Worm (Caenorhabditis elegans) whole organism, L3 larva: ENCODE results near the gene srz-61.

Experiments used
- R02D3.7 ChIP-seq: fragments of 150-350 bp; optimal IDR thresholded peaks from 2 replicates; lab custom pipeline; 2014; ENCODE audit warnings: missing biosample characterization, missing genetic modification characterization
- ZK546.5 ChIP-seq: sonication (generic microtip); optimal IDR thresholded peaks from 2 replicates; lab custom pipeline; 2017; ENCODE audit warnings: missing biosample characterization, missing genetic modification characterization
- aly-2 ChIP-seq: fragments of 150-350 bp; optimal IDR thresholded peaks from 2 replicates; lab custom pipeline; 2014; ENCODE audit warnings: missing biosample characterization, missing genetic modification characterization
- ceh-16 ChIP-seq: sonication (generic microtip); optimal IDR thresholded peaks from 2 replicates; lab custom pipeline; 2017; ENCODE audit warnings: missing biosample characterization, missing genetic modification characterization
- ceh-28 ChIP-seq: fragments of 150-350 bp; optimal IDR thresholded peaks from 2 replicates; lab custom pipeline; 2014; ENCODE audit warnings: missing biosample characterization, missing genetic modification reagents, missing genetic modification characterization
- ceh-82 ChIP-seq: fragments of 150-350 bp; optimal IDR thresholded peaks from 2 replicates; lab custom pipeline; 2014; ENCODE audit warnings: missing biosample characterization, missing genetic modification characterization
- ceh-9 ChIP-seq: sonication (generic microtip); optimal IDR thresholded peaks from 2 replicates; lab custom pipeline; 2018; ENCODE audit warnings: missing biosample characterization, missing genetic modification characterization
- egl-27 ChIP-seq: sonication (generic microtip); optimal IDR thresholded peaks from 4 replicates; lab custom pipeline; 2017; ENCODE audit warnings: missing biosample characterization, missing genetic modification reagents, missing genetic modification characterization
- egl-5 ChIP-seq: fragments of 150-350 bp; optimal IDR thresholded peaks from 2 replicates; lab custom pipeline; 2017; ENCODE audit warnings: missing biosample characterization, missing genetic modification reagents, missing genetic modification characterization, inconsistent platforms
- elt-2 ChIP-seq: sonication (generic microtip); optimal IDR thresholded peaks from 2 replicates; lab custom pipeline; 2016; ENCODE audit warnings: missing genetic modification reagents, mild to moderate bottlenecking, missing genetic modification characterization, missing compliant biosample characterization
- fkh-10 ChIP-seq: sonication (generic microtip); optimal IDR thresholded peaks from 2 replicates; lab custom pipeline; 2017; ENCODE audit warnings: missing biosample characterization, missing genetic modification reagents, missing genetic modification characterization
- fkh-2 ChIP-seq: fragments of 150-350 bp; optimal IDR thresholded peaks from 2 replicates; lab custom pipeline; 2014; ENCODE audit warnings: missing biosample characterization, missing genetic modification reagents, missing genetic modification characterization
- fos-1 ChIP-seq: fragments of 150-350 bp; optimal IDR thresholded peaks from 2 replicates; lab custom pipeline; 2014; ENCODE audit warnings: missing biosample characterization, missing genetic modification characterization
- hmg-11 ChIP-seq: sonication (generic microtip); optimal IDR thresholded peaks from 2 replicates; lab custom pipeline; 2016; ENCODE audit warnings: missing genetic modification characterization, missing compliant biosample characterization
- jun-1 ChIP-seq: fragments of 150-350 bp; optimal IDR thresholded peaks from 2 replicates; lab custom pipeline; 2014; ENCODE audit warnings: missing biosample characterization, missing genetic modification reagents, missing genetic modification characterization
- lin-39 ChIP-seq: fragments of 150-350 bp; optimal IDR thresholded peaks from 2 replicates; lab custom pipeline; 2018; ENCODE audit warnings: missing biosample characterization, missing genetic modification reagents, missing genetic modification characterization
- lsy-12 ChIP-seq: sonication (generic microtip); optimal IDR thresholded peaks from 2 replicates; lab custom pipeline; 2016; ENCODE audit warnings: mild to moderate bottlenecking, missing genetic modification characterization, missing compliant biosample characterization
- mdl-1 ChIP-seq: fragments of 150-350 bp; optimal IDR thresholded peaks from 2 replicates; lab custom pipeline; 2014; ENCODE audit warnings: missing biosample characterization, missing genetic modification characterization
- mml-1 ChIP-seq: fragments of 150-350 bp; sonication (generic microtip); optimal IDR thresholded peaks from 3 replicates; lab custom pipeline; 2014; ENCODE audit warnings: missing biosample characterization, missing genetic modification characterization
- nfya-1 ChIP-seq: sonication (generic microtip); optimal IDR thresholded peaks from 2 replicates; lab custom pipeline; 2017; ENCODE audit warnings: missing genetic modification characterization, mild to moderate bottlenecking, missing compliant biosample characterization, antibody characterized with exemption, moderate library complexity; ENCODE audit not compliant: insufficient read depth
- nhr-12 ChIP-seq: fragments of 150-350 bp; optimal IDR thresholded peaks from 2 replicates; lab custom pipeline; 2014; ENCODE audit warnings: missing biosample characterization, missing genetic modification characterization
- nhr-23 ChIP-seq: fragments of 150-350 bp; optimal IDR thresholded peaks from 2 replicates; lab custom pipeline; 2014; ENCODE audit warnings: missing biosample characterization, missing genetic modification reagents, missing genetic modification characterization
- nhr-237 ChIP-seq: fragments of 150-350 bp; optimal IDR thresholded peaks from 2 replicates; lab custom pipeline; 2014; ENCODE audit warnings: missing biosample characterization, missing genetic modification characterization
- nhr-25 ChIP-seq: sonication (generic microtip); optimal IDR thresholded peaks from 2 replicates; lab custom pipeline; 2017; ENCODE audit warnings: missing biosample characterization, missing genetic modification characterization
- nhr-28 ChIP-seq: fragments of 150-350 bp; optimal IDR thresholded peaks from 2 replicates; lab custom pipeline; 2014; ENCODE audit warnings: missing biosample characterization, missing genetic modification characterization
- nhr-77 ChIP-seq: fragments of 150-350 bp; optimal IDR thresholded peaks from 2 replicates; lab custom pipeline; 2014; ENCODE audit warnings: missing biosample characterization, missing genetic modification characterization
- pha-4 ChIP-seq: fragments of 150-350 bp; optimal IDR thresholded peaks from 2 replicates; lab custom pipeline; 2014; ENCODE audit warnings: missing biosample characterization, missing genetic modification reagents, missing genetic modification characterization
- pqm-1 ChIP-seq: fragments of 150-350 bp; optimal IDR thresholded peaks from 2 replicates; lab custom pipeline; 2017; ENCODE audit warnings: missing biosample characterization, missing genetic modification characterization, inconsistent platforms
- sea-2 ChIP-seq: fragments of 150-350 bp; sonication (generic microtip); optimal IDR thresholded peaks from 4 replicates; lab custom pipeline; 2014; ENCODE audit warnings: missing biosample characterization, missing genetic modification reagents, missing genetic modification characterization
- skn-1 ChIP-seq: fragments of 150-350 bp; optimal IDR thresholded peaks from 2 replicates; lab custom pipeline; 2014; ENCODE audit warnings: missing biosample characterization, missing genetic modification characterization
- snpc-4 ChIP-seq: fragments of 150-350 bp; optimal IDR thresholded peaks from 2 replicates; lab custom pipeline; 2014; ENCODE audit warnings: missing biosample characterization, missing genetic modification characterization
- tbx-2 ChIP-seq: sonication (generic microtip); optimal IDR thresholded peaks from 2 replicates; lab custom pipeline; 2016; ENCODE audit warnings: mild to moderate bottlenecking, missing genetic modification characterization, missing compliant biosample characterization
- unc-62 ChIP-seq: fragments of 150-350 bp; sonication (generic microtip); optimal IDR thresholded peaks from 4 replicates; lab custom pipeline; 2014; ENCODE audit warnings: missing biosample characterization, missing genetic modification reagents, missing genetic modification characterization
- zag-1 ChIP-seq: fragments of 150-350 bp; optimal IDR thresholded peaks from 2 replicates; lab custom pipeline; 2014; ENCODE audit warnings: missing biosample characterization, missing genetic modification characterization
- ztf-11 ChIP-seq: fragments of 150-350 bp; optimal IDR thresholded peaks from 2 replicates; lab custom pipeline; 2014; ENCODE audit warnings: missing biosample characterization, missing genetic modification characterization
- ztf-4 ChIP-seq: fragments of 150-350 bp; optimal IDR thresholded peaks from 2 replicates; lab custom pipeline; 2014; ENCODE audit warnings: missing biosample characterization, missing genetic modification characterization

The srz-61 gene

DNA sequence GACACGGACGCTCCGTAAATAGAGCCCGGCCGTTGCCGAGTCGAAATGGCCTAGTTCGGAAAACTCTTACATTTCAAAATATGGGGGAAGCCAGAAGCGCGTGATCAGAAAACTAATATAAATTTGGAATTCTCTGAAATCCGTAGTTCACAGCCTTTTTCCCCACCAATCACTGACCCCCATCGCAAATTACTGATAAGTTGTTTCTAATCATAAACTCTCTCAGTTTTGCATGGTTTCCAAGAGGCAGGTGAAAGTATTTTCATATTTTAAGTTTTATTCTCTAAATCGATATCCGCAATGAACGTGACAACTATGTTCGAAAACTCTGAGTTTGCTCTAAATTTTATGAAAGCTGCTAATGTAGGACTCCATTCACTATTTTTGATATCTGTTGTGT, 8.2 kb downstream of the srz-61 start, which contains the start of gene srz-74:
Gene srz-74, plus strand, starts transcription at position 301 of the 400 bp plus-strand sequence.
- TF ChIP-seq ZK546.5 (no peak), mdl-1 (no peak), sea-2 (GFP tag; lab: Kevin White, UChicago) (no peak), lin-39 (no peak), nhr-237 (tag; lab: Kevin White, UChicago) (no peak), fos-1 (tag; lab: Kevin White, UChicago) (no peak), nhr-25 (tag; lab: Kevin White, UChicago) (no peak), skn-1 (no peak)

DNA sequence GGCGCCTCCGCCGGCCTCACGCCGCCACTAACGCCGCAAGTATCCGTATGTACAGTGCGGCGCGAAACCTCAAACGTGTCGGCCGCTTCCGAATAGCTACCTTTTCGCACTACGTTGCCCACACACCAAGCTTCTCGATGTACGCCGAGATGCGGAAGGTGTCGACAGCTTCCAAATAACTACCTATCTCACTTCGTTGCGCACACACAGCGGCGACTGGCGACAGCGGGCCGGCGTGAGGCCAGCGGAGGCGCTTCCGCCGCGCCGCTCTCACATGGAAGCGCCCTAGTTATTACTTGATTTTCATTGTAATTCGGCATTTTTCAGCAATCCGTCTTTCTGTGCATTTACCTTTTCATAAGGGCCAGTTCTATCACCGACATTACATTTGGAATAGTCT, 9.5 kb downstream of the srz-61 start:
- TF ChIP-seq skn-1 (no peak), egl-5 (tag; lab: Kevin White, UChicago) (no peak), lin-39 (no peak), ceh-16 (tag; lab: Kevin White, UChicago) (no peak), unc-62 (GFP tag; lab: Kevin White, UChicago) (no peak), fkh-10 (GFP tag; lab: Kevin White, UChicago) (no peak), tbx-2 (no peak), jun-1 (no peak), ztf-4 (tag; lab: Kevin White, UChicago) (no peak), ceh-82 (no peak), R02D3.7 (tag; lab: Kevin White, UChicago) (no peak), ceh-9 (tag; lab: Kevin White, UChicago) (no peak), nhr-25 (tag; lab: Kevin White, UChicago) (no peak), nhr-77 (tag; lab: Kevin White, UChicago) (no peak), nhr-12 (tag; lab: Kevin White, UChicago) (no peak), nhr-23 (tag; lab: Kevin White, UChicago) (no peak), mml-1 (tag; lab: Kevin White, UChicago) (no peak), pqm-1 (tag; lab: Kevin White, UChicago) (no peak), lsy-12 (tag; lab: Kevin White, UChicago) (no peak), pha-4 (tag; lab: Kevin White, UChicago) (no peak)

DNA sequence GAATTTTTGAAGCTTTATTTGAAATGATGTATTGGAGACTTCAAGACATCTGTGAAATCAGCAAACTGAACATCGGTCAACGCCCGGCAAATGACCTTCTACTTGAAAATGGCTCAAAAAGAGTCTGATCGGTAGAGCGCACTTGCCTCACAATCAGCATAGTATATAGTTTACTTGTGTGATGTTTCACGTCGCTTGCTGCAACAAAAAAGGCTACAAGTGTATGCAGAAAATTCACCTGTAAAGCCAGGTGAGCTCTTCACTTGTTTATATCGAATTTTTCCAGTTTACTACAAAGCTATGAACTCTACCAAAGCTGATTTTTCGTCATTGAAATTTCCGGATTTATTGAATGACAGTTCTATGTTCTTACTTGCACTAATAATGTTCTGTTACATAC, 11.6 kb downstream of the srz-61 start, which contains the start of gene srz-71:
Gene srz-71, plus strand, starts transcription at position 301 of the 400 bp plus-strand sequence.
- TF ChIP-seq ceh-16 (tag; lab: Kevin White, UChicago) (no peak), elt-2 (tag; lab: Kevin White, UChicago) (no peak), ZK546.5 (no peak), aly-2 (no peak), lsy-12 (tag; lab: Kevin White, UChicago) (no peak), ceh-28 (no peak), fkh-10 (GFP tag; lab: Kevin White, UChicago) (no peak), R02D3.7 (tag; lab: Kevin White, UChicago) (no peak), nhr-23 (tag; lab: Kevin White, UChicago) (no peak), pha-4 (tag; lab: Kevin White, UChicago) (no peak), hmg-11 (no peak), nhr-28 (tag; lab: Kevin White, UChicago) (no peak), nhr-77 (tag; lab: Kevin White, UChicago) (no peak), mml-1 (tag; lab: Kevin White, UChicago) (no peak)

DNA sequence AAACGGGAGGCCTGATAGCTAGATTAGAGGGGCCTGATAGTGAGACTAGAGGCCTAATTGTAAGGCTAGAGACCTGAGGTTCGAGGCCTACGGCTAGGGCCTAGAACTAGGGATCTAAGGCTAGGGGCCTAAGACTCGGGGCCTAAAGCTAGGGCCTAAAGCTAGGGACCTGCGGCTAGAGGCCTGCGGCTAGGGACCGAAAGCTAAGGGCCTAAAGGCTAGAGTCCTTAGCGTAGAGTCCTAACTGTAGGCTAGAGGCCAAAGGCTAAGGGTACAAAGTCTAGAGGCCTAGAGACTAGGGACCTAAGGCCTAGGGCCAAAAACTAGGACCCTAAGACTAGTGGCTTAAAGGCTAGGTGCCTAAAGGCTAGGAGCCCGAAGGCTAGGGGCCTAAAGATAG, 12.2 kb downstream of the srz-61 start:
- TF ChIP-seq nfya-1 (tag; lab: Kevin White, UChicago) (no peak), zag-1 (tag; lab: Kevin White, UChicago) (no peak), snpc-4 (no peak), ztf-11 (no peak), ceh-16 (tag; lab: Kevin White, UChicago) (no peak), hmg-11 (no peak), egl-27 (tag; lab: Kevin White, UChicago) (no peak), nhr-12 (tag; lab: Kevin White, UChicago) (no peak), fkh-10 (GFP tag; lab: Kevin White, UChicago) (no peak), fkh-2 (tag; lab: Kevin White, UChicago) (no peak)
